Worm (Caenorhabditis elegans): ENCODE measurements around the gene egl-43.

egl-43 gene

DNA sequence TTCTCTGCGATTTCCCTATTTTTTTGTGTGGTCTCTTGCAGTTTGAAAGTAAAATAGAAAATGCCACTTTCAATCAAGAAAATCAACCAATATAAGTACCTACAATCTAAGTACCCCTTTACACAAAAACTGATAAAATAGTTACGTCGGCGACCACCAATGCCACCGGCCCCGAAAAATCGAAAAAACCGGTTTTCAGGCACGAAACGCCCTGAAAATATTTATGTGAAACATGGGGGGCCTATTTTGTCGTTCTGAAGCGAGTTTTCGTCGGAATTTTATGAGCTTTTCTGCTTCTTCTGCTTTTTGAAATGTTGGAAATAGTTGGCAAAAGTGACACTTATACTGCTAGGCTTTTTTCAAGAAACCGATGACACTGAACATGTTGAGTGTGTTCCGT is 33.6 kb downstream of the egl-43 start:
- no peak for TF ChIP-seq unc-62 (GFP tag; optimal IDR thresholded peaks at IDR 0.05)
- TF ChIP-seq egrh-3 (GFP tag; IDR thresholded peaks at IDR 0.05): no peak
- no peak for TF ChIP-seq aptf-2 (GFP tag; conservative IDR thresholded peaks at IDR 0.05)
- no peak for TF ChIP-seq Y53G8AR.9 (GFP tag; conservative IDR thresholded peaks at IDR 0.05)

DNA sequence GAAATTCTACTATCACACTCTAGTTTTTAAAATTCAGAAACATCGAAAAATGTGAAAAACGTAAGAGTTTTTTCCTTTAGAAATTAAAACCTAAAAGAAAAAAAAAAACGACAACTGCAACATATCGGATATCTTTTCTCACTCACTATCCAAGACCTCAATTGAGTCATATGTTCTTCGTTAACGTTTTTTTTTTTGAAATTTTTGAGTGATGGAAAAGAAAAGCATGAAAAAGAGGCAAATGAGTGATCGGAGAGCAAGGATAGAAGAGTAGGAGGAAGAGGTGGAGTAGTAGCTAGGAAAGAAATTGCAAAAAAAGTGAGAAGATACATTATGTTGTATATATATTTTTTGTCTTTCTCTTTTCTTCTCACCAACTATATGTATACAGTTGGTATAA is 34.5 kb downstream of the egl-43 start:
- TF ChIP-seq snpc-4 (GFP tag; optimal IDR thresholded peaks at IDR 0.05): no peak
- TF ChIP-seq snpc-4 (tag; optimal IDR thresholded peaks at IDR 0.05): no peak
- no peak for TF ChIP-seq akir-1 (GFP tag; optimal IDR thresholded peaks at IDR 0.05)
- TF ChIP-seq bed-2 (GFP tag; IDR thresholded peaks at IDR 0.05): no peak
- TF ChIP-seq egl-44 (GFP tag; IDR thresholded peaks at IDR 0.05): no peak
- no peak for TF ChIP-seq nhr-90 (tag; optimal IDR thresholded peaks at IDR 0.05)

DNA sequence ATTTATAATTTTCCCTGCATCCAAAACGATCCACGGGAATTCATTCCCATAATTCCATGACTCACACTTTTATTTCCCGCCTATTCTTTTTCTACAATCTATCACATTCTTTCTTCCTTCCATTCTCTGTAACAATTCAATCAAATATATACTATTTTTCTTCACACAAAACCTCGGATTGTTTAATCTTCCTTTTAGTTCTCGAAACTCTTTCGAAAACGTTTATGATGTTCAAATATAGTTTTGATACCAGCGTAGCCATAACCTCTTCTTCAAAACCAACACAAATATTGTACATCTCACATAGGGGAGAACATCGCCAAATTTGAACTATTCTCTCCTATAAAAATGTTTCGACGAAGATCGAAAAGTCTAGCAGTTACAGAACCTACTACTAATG is 35.8 kb downstream of the egl-43 start, which contains the start of gene lec-3:
Gene lec-3 (plus strand): TSS at position 301 of the 400 bp plus-strand sequence.
- TF ChIP-seq nhr-27 (tag; optimal IDR thresholded peaks at IDR 0.05): no peak
- no peak for TF ChIP-seq madf-8 (GFP tag; conservative IDR thresholded peaks at IDR 0.05)
- no peak for TF ChIP-seq Y53F4B.3 (GFP tag; IDR thresholded peaks at IDR 0.05)
- TF ChIP-seq nhr-120 (GFP tag; IDR thresholded peaks at IDR 0.05): no peak
- no peak for TF ChIP-seq pbrm-1 (GFP tag; IDR thresholded peaks at IDR 0.05)
- TF ChIP-seq sea-2 (GFP tag; IDR thresholded peaks at IDR 0.05): no peak
- no peak for TF ChIP-seq F52B5.7 (tag; optimal IDR thresholded peaks at IDR 0.05)
- TF ChIP-seq snpc-3.4 (tag; optimal IDR thresholded peaks at IDR 0.05): no peak
- no peak for TF ChIP-seq zim-3 (tag; optimal IDR thresholded peaks at IDR 0.05)
- no peak for TF ChIP-seq F23B12.7 (tag; optimal IDR thresholded peaks at IDR 0.05; ENCODE audit: insufficient read depth)
- no peak for TF ChIP-seq nfyb-1 (GFP tag; IDR thresholded peaks at IDR 0.05)
- no peak for TF ChIP-seq hsf-1 (GFP tag; IDR thresholded peaks at IDR 0.05)
- no peak for TF ChIP-seq lin-35 (GFP tag; optimal IDR thresholded peaks at IDR 0.05)
- TF ChIP-seq chd-7 (tag; optimal IDR thresholded peaks at IDR 0.05): no peak
- TF ChIP-seq cebp-1 (GFP tag; IDR thresholded peaks at IDR 0.05): no peak
- TF ChIP-seq cebp-1 (tag; optimal IDR thresholded peaks at IDR 0.05): no peak
- TF ChIP-seq madf-10 (tag; optimal IDR thresholded peaks at IDR 0.05): no peak
- TF ChIP-seq lir-1 (GFP tag; conservative IDR thresholded peaks at IDR 0.05): no peak
- no peak for TF ChIP-seq C17E4.6 (GFP tag; IDR thresholded peaks at IDR 0.05)
- TF ChIP-seq nhr-179 (tag; optimal IDR thresholded peaks at IDR 0.05): no peak
- no peak for TF ChIP-seq F33H1.4 (GFP tag; IDR thresholded peaks at IDR 0.05)

DNA sequence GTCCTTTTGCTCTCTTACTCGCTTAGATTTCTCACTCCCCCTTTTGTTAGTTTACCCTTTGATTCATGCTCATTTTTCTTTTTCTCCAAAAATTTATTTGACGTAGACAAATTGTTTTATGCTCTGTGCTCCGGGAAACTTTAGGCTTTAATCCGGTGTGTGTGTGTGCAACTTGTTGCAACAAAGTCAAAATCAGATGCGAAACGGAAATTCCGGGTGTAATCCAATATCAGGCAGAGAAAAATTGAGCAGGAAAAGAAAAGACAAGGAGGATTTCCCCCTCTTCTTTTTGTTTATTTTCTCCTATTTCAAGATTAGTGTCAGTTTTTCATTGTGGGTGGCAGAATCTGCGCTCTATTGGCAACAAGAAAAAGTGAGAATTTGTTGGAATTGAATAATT is 37.5 kb downstream of the egl-43 start:
- TF ChIP-seq ztf-6 (GFP tag; IDR thresholded peaks at IDR 0.05): no peak
- no peak for TF ChIP-seq Y56A3A.18 (GFP tag; IDR thresholded peaks at IDR 0.05)
- TF ChIP-seq rec-8 (tag; optimal IDR thresholded peaks at IDR 0.05): no peak
- TF ChIP-seq B0336.3 (GFP tag; IDR thresholded peaks at IDR 0.05): no peak
- TF ChIP-seq F22D6.2 (tag; optimal IDR thresholded peaks at IDR 0.05): no peak
- no peak for TF ChIP-seq F49E8.2 (tag; optimal IDR thresholded peaks at IDR 0.05; ENCODE audit: insufficient read depth)
- no peak for TF ChIP-seq sptf-2 (GFP tag; optimal IDR thresholded peaks at IDR 0.05)
- no peak for TF ChIP-seq hlh-12 (tag; optimal IDR thresholded peaks at IDR 0.05)
- no peak for TF ChIP-seq Y67H2A.10 (GFP tag; conservative IDR thresholded peaks at IDR 0.05)
- no peak for TF ChIP-seq ztf-22 (GFP tag; optimal IDR thresholded peaks at IDR 0.05)
- TF ChIP-seq attf-5 (GFP tag; optimal IDR thresholded peaks at IDR 0.05): no peak
- TF ChIP-seq him-1 (tag; optimal IDR thresholded peaks at IDR 0.05): no peak
- no peak for TF ChIP-seq nhr-80 (tag; optimal IDR thresholded peaks at IDR 0.05)
- no peak for TF ChIP-seq chd-7 (tag; optimal IDR thresholded peaks at IDR 0.05)
- TF ChIP-seq egl-44 (GFP tag; IDR thresholded peaks at IDR 0.05): no peak
- TF ChIP-seq unc-62 (GFP tag; optimal IDR thresholded peaks at IDR 0.05): no peak
- TF ChIP-seq F55B11.4 (tag; optimal IDR thresholded peaks at IDR 0.05; ENCODE audit: borderline replicate concordance, insufficient read depth): no peak
- TF ChIP-seq T07F8.4 (tag; optimal IDR thresholded peaks at IDR 0.05): no peak
